Fruit fly (Drosophila melanogaster) whole organism, embryonic: ENCODE data around the gene Ent3.

Source experiments
- Antp ChIP-seq: fragments of 200-800 bp; sonication (Bioruptor generic); optimal IDR thresholded peaks from 3 replicates; lab custom pipeline; 2016; ENCODE audit warnings: missing biosample characterization, missing genetic modification characterization
- Bgb ChIP-seq: fragments of 200-800 bp; sonication (Bioruptor generic); IDR thresholded peaks from 2 replicates; pipeline ENCODE4 v1.3.6; 2022; ENCODE audit warnings: missing biosample characterization, missing genetic modification characterization; ENCODE audit not compliant: partially characterized antibody
- Bteb2 ChIP-seq: fragments of 200-800 bp; sonication (Bioruptor generic); optimal IDR thresholded peaks from 2 replicates; lab custom pipeline; 2016; ENCODE audit warnings: missing biosample characterization, missing genetic modification characterization
- CG10267 ChIP-seq: fragments of 200-800 bp; sonication (Bioruptor generic); optimal IDR thresholded peaks from 2 replicates; lab custom pipeline; 2018; ENCODE audit warnings: missing biosample characterization, mild to moderate bottlenecking, missing genetic modification characterization, moderate library complexity
- CG1233 ChIP-seq: fragments of 200-800 bp; sonication (Bioruptor generic); optimal IDR thresholded peaks from 4 replicates; lab custom pipeline; 2018; ENCODE audit warnings: missing biosample characterization, mild to moderate bottlenecking, missing genetic modification characterization
- CG12659 ChIP-seq: fragments of 200-800 bp; sonication (Bioruptor generic); optimal IDR thresholded peaks from 3 replicates; lab custom pipeline; 2017; ENCODE audit warnings: mild to moderate bottlenecking, missing biosample characterization, missing genetic modification reagents, missing genetic modification characterization
- CG13424 ChIP-seq: fragments of 200-800 bp; sonication (Bioruptor generic); optimal IDR thresholded peaks from 2 replicates; lab custom pipeline; 2019; ENCODE audit warnings: missing biosample characterization, mild to moderate bottlenecking, missing genetic modification characterization, moderate library complexity
- CG14050 ChIP-seq: fragments of 200-800 bp; sonication (Bioruptor generic); IDR thresholded peaks from 3 replicates; pipeline ENCODE4 v1.3.6; 2022; ENCODE audit warnings: missing biosample characterization, missing genetic modification characterization
- CG14667 ChIP-seq: fragments of 200-800 bp; sonication (Bioruptor generic); IDR thresholded peaks from 2 replicates; pipeline ENCODE4 v1.3.6; 2022; ENCODE audit warnings: missing biosample characterization, missing genetic modification characterization
- CG15011 ChIP-seq: fragments of 200-800 bp; sonication (Bioruptor generic); optimal IDR thresholded peaks from 3 replicates; lab custom pipeline; 2018; ENCODE audit warnings: missing biosample characterization, mild to moderate bottlenecking, missing genetic modification characterization
- CG16815 ChIP-seq: fragments of 200-800 bp; sonication (Bioruptor generic); optimal IDR thresholded peaks from 3 replicates; lab custom pipeline; 2017; ENCODE audit warnings: missing biosample characterization, mild to moderate bottlenecking, missing genetic modification characterization
- CG17361 ChIP-seq: fragments of 200-800 bp; sonication (Bioruptor generic); IDR thresholded peaks from 3 replicates; pipeline ENCODE4 v1.3.6; 2022; ENCODE audit warnings: missing biosample characterization, missing genetic modification characterization
- CG31441 ChIP-seq: fragments of 200-800 bp; sonication (Bioruptor generic); IDR thresholded peaks from 2 replicates; pipeline ENCODE4 v1.3.6; 2022; ENCODE audit warnings: missing biosample characterization, missing genetic modification characterization
- CG4617 ChIP-seq: fragments of 200-800 bp; sonication (Bioruptor generic); optimal IDR thresholded peaks from 3 replicates; lab custom pipeline; 2016; ENCODE audit warnings: missing biosample characterization, missing genetic modification characterization, borderline replicate concordance
- CG6654 ChIP-seq: fragments of 200-800 bp; sonication (Bioruptor generic); optimal IDR thresholded peaks from 2 replicates; lab custom pipeline; 2017; ENCODE audit warnings: missing biosample characterization, mild to moderate bottlenecking, missing genetic modification characterization
- CG8388 ChIP-seq: fragments of 200-800 bp; sonication (Bioruptor generic); optimal IDR thresholded peaks from 2 replicates; lab custom pipeline; 2019; ENCODE audit warnings: missing biosample characterization, mild to moderate bottlenecking, missing genetic modification characterization, moderate library complexity
- CG8944 ChIP-seq: fragments of 200-800 bp; sonication (Bioruptor generic); optimal IDR thresholded peaks from 3 replicates; lab custom pipeline; 2016; ENCODE audit warnings: missing biosample characterization, missing genetic modification characterization
- CG9817 ChIP-seq: fragments of 200-800 bp; sonication (Bioruptor generic); optimal IDR thresholded peaks from 2 replicates; lab custom pipeline; 2018; ENCODE audit warnings: missing biosample characterization, mild to moderate bottlenecking, missing genetic modification characterization, moderate library complexity
- D19A ChIP-seq: fragments of 200-800 bp; optimal IDR thresholded peaks from 3 replicates; lab custom pipeline; 2019; ENCODE audit warnings: missing biosample characterization, mild to moderate bottlenecking, missing genetic modification characterization, moderate library complexity
- Dip3 ChIP-seq: fragments of 200-800 bp; sonication (Bioruptor generic); optimal IDR thresholded peaks from 3 replicates; lab custom pipeline; 2016; ENCODE audit warnings: missing biosample characterization, missing genetic modification characterization
- Drgx ChIP-seq: fragments of 200-800 bp; sonication (Bioruptor generic); IDR thresholded peaks from 2 replicates; pipeline ENCODE4 v1.3.6; 2022; ENCODE audit warnings: missing biosample characterization, missing genetic modification characterization
- HLH54F ChIP-seq: fragments of 200-800 bp; sonication (Bioruptor generic); optimal IDR thresholded peaks from 3 replicates; lab custom pipeline; 2016; ENCODE audit warnings: missing biosample characterization, missing genetic modification characterization
- HmgZ ChIP-seq: fragments of 200-800 bp; sonication (Bioruptor generic); optimal IDR thresholded peaks from 2 replicates; lab custom pipeline; 2018; ENCODE audit warnings: missing biosample characterization, mild to moderate bottlenecking, missing genetic modification characterization
- Hr39 ChIP-seq: fragments of >200 bp; optimal IDR thresholded peaks from 2 replicates; lab custom pipeline; 2017
- Hr51 ChIP-seq, 2 experiments: fragments of 200-800 bp; sonication (Bioruptor generic); optimal IDR thresholded peaks; 2 replicates in 1 of 2; 3 replicates in 1 of 2; lab custom pipeline; 2016 to 2018; ENCODE audit warnings: missing biosample characterization in 2 of 2, missing genetic modification characterization in 2 of 2, mild to moderate bottlenecking in 1 of 2, moderate library complexity in 1 of 2
- Hsf ChIP-seq: fragments of 200-800 bp; sonication (Bioruptor generic); optimal IDR thresholded peaks from 3 replicates; lab custom pipeline; 2016; ENCODE audit warnings: missing biosample characterization, missing genetic modification characterization
- Oli ChIP-seq: fragments of 200-800 bp; sonication (Bioruptor generic); optimal IDR thresholded peaks from 2 replicates; lab custom pipeline; 2018; ENCODE audit warnings: missing biosample characterization, mild to moderate bottlenecking, missing genetic modification characterization, moderate library complexity
- Pdp1 ChIP-seq, 2 experiments: fragments of 200-800 bp; sonication (Bioruptor generic); optimal IDR thresholded peaks; 3 replicates each; lab custom pipeline; 2016; ENCODE audit warnings: missing biosample characterization in 2 of 2, missing genetic modification characterization in 2 of 2, mild to moderate bottlenecking in 1 of 2, moderate library complexity in 1 of 2
- Rfx ChIP-seq: fragments of 200-800 bp; sonication (Bioruptor generic); IDR thresholded peaks from 2 replicates; pipeline ENCODE4 v1.3.6; 2022; ENCODE audit warnings: missing biosample characterization, missing genetic modification characterization
- Scr ChIP-seq: fragments of 200-800 bp; sonication (Bioruptor generic); IDR thresholded peaks from 2 replicates; pipeline ENCODE4 v1.3.6; 2022; ENCODE audit warnings: missing biosample characterization, missing genetic modification characterization; ENCODE audit not compliant: partially characterized antibody
- Six4 ChIP-seq: fragments of 200-800 bp; sonication (Bioruptor generic); optimal IDR thresholded peaks from 2 replicates; lab custom pipeline; 2016; ENCODE audit warnings: missing biosample characterization, missing genetic modification characterization
- Stat92E ChIP-seq, 3 experiments: fragments of >200 bp in 2 of 3; fragments of 200-800 bp in 1 of 3; sonication (Bioruptor generic) in 1 of 3; optimal IDR thresholded peaks; 2 replicates each; lab custom pipeline; 2017 to 2019; ENCODE audit warnings: missing biosample characterization in 3 of 3, missing genetic modification characterization in 3 of 3, mild to moderate bottlenecking in 1 of 3, moderate library complexity in 1 of 3
- Xbp1 ChIP-seq: fragments of 200-800 bp; sonication (Bioruptor generic); optimal IDR thresholded peaks from 3 replicates; lab custom pipeline; 2016; ENCODE audit warnings: missing biosample characterization, mild to moderate bottlenecking, missing genetic modification characterization
- Xrp1 ChIP-seq: fragments of 200-800 bp; sonication (Bioruptor generic); IDR thresholded peaks from 2 replicates; pipeline ENCODE4 v1.3.6; 2022; ENCODE audit warnings: missing biosample characterization, missing genetic modification characterization
- az2 ChIP-seq: fragments of 200-800 bp; sonication (Bioruptor generic); optimal IDR thresholded peaks from 3 replicates; lab custom pipeline; 2016; ENCODE audit warnings: missing biosample characterization, missing genetic modification characterization
- bab2 ChIP-seq: fragments of 200-800 bp; sonication (Bioruptor generic); optimal IDR thresholded peaks from 2 replicates; lab custom pipeline; 2016; ENCODE audit warnings: missing biosample characterization, missing genetic modification characterization
- emc ChIP-seq: fragments of 200-800 bp; sonication (Bioruptor generic); optimal IDR thresholded peaks from 2 replicates; lab custom pipeline; 2016; ENCODE audit warnings: missing biosample characterization, missing genetic modification characterization
- en ChIP-seq: fragments of 200-800 bp; sonication (Bioruptor generic); optimal IDR thresholded peaks from 2 replicates; lab custom pipeline; 2016; ENCODE audit warnings: missing biosample characterization, missing genetic modification characterization
- grau ChIP-seq: fragments of 200-800 bp; optimal IDR thresholded peaks from 3 replicates; lab custom pipeline; 2019; ENCODE audit warnings: missing biosample characterization, mild to moderate bottlenecking, missing genetic modification characterization, moderate library complexity
- gsb ChIP-seq: fragments of 200-800 bp; sonication (Bioruptor generic); IDR thresholded peaks from 2 replicates; pipeline ENCODE4 v1.3.6; 2022; ENCODE audit warnings: missing biosample characterization, missing genetic modification characterization
- hkb ChIP-seq, 2 experiments: fragments of 200-800 bp in 1 of 2; fragments of >200 bp in 1 of 2; sonication (Bioruptor generic) in 1 of 2; IDR thresholded peaks in 1 of 2; optimal IDR thresholded peaks in 1 of 2; 2 replicates each; pipeline versions ENCODE4 v1.3.6 to Lab custom; 2017 to 2022; ENCODE audit warnings: missing biosample characterization in 1 of 2, missing genetic modification characterization in 1 of 2
- jumu ChIP-seq: fragments of 200-800 bp; sonication (Bioruptor generic); optimal IDR thresholded peaks from 3 replicates; lab custom pipeline; 2016; ENCODE audit warnings: missing biosample characterization, missing genetic modification characterization
- lmd ChIP-seq: fragments of 200-800 bp; sonication (Bioruptor generic); IDR thresholded peaks from 2 replicates; pipeline ENCODE4 v1.3.6; 2022; ENCODE audit warnings: missing biosample characterization, missing genetic modification characterization
- org-1 ChIP-seq: fragments of 200-800 bp; sonication (Bioruptor generic); optimal IDR thresholded peaks from 2 replicates; lab custom pipeline; 2017; ENCODE audit warnings: missing biosample characterization, missing genetic modification characterization
- ranshi ChIP-seq: fragments of 200-800 bp; sonication (Bioruptor generic); IDR thresholded peaks from 2 replicates; pipeline ENCODE4 v1.3.6; 2022; ENCODE audit warnings: missing biosample characterization, missing genetic modification characterization
- sima ChIP-seq: fragments of 200-800 bp; sonication (Bioruptor generic); optimal IDR thresholded peaks from 2 replicates; lab custom pipeline; 2016; ENCODE audit warnings: missing biosample characterization, missing genetic modification characterization
- sisA ChIP-seq: fragments of 200-800 bp; sonication (Bioruptor generic); IDR thresholded peaks from 2 replicates; pipeline ENCODE4 v1.3.6; 2022; ENCODE audit warnings: missing biosample characterization, missing genetic modification characterization
- slp2 ChIP-seq: fragments of 200-800 bp; sonication (Bioruptor generic); optimal IDR thresholded peaks from 2 replicates; lab custom pipeline; 2016; ENCODE audit warnings: missing biosample characterization, missing genetic modification characterization
- tup ChIP-seq: fragments of 200-800 bp; sonication (Bioruptor generic); optimal IDR thresholded peaks from 2 replicates; lab custom pipeline; 2016; ENCODE audit warnings: missing biosample characterization, mild to moderate bottlenecking, missing genetic modification characterization, moderate library complexity

Ent3 gene

dm6 chr3L:12831290-12831952 lies 22.0 kb upstream of the Ent3 start (continued):
- TF ChIP-seq Oli (peak; percentile 62), CG14050 (0 out of 3 replicates have a peak, but pooled peaks have one; percentile 34), CG8944 (peak; percentile 31), Rfx (peak; percentile 66), CG10267 (tag; lab: Kevin White, UChicago) (peak; percentile 23), tup (GFP tag; lab: Kevin White, UChicago) (no peak), Drgx (peak; percentile 70), jumu (no peak), hkb (optimal IDR thresholded peaks at IDR 0.05; lab: Kevin White, UChicago) (no peak), hkb (GFP tag; IDR thresholded peaks at IDR 0.05; lab: Robert Waterston, UW) (peak; percentile 57), bab2 (GFP tag; lab: Kevin White, UChicago) (peak; percentile 53), slp2 (peak; percentile 38), Scr (GFP tag; lab: Robert Waterston, UW) (no peak), gsb (GFP tag; lab: Robert Waterston, UW) (no peak; the same call in 1 of the 2 replicates), CG9817 (peak; percentile 46), az2 (GFP tag; lab: Kevin White, UChicago) (peak; percentile 29), CG1233 (peak; percentile 45), Hsf (GFP tag; lab: Kevin White, UChicago) (peak; percentile 46), lmd (peak; percentile 71), Hr39 (no peak), emc (no peak), Xrp1 (GFP tag; lab: Robert Waterston, UW) (peak; percentile 70; the same call in 1 of the 2 replicates), CG8388 (GFP tag; lab: Kevin White, UChicago) (peak; percentile 32), HmgZ (peak; percentile 15), CG17361 (peak; percentile 69), CG31441 (GFP tag; lab: Robert Waterston, UW) (peak; percentile 53), CG12659 (GFP tag; lab: Kevin White, UChicago) (peak; percentile 51), CG14667 (GFP tag; lab: Robert Waterston, UW) (no peak), grau (tag; lab: Kevin White, UChicago) (peak; percentile 75), D19A (tag; lab: Kevin White, UChicago) (peak; percentile 71), CG4617 (GFP tag; lab: Kevin White, UChicago) (no peak), Pdp1 (GFP tag; optimal IDR thresholded peaks at IDR 0.05; lab: Kevin White, UChicago) (peak in 1 of 2 experiments; percentile 27), CG16815 (peak; percentile 35), Xbp1 (peak; percentile 67), CG6654 (GFP tag; lab: Kevin White, UChicago) (peak; percentile 34), HLH54F (GFP tag; lab: Kevin White, UChicago) (peak; percentile 61), CG13424 (tag; lab: Kevin White, UChicago) (peak; percentile 45), Dip3 (GFP tag; lab: Kevin White, UChicago) (peak; percentile 56), ranshi (GFP tag; lab: Robert Waterston, UW) (peak; percentile 56; the same call in 1 of the 2 replicates), CG15011 (GFP tag; lab: Kevin White, UChicago) (peak; percentile 30), en (GFP tag; lab: Kevin White, UChicago) (peak; percentile 50), Hr51 (GFP tag; optimal IDR thresholded peaks at IDR 0.05; lab: Kevin White, UChicago) (peak in 1 of 2 experiments; percentile 79), Bteb2 (GFP tag; lab: Kevin White, UChicago) (peak; percentile 60), Six4 (GFP tag; lab: Kevin White, UChicago) (peak; percentile 19), sisA (GFP tag; lab: Robert Waterston, UW) (peak; percentile 52; the same call in 1 of the 2 replicates), sima (GFP tag; lab: Kevin White, UChicago) (no peak), Bgb (GFP tag; lab: Robert Waterston, UW) (no peak), Stat92E (GFP tag; optimal IDR thresholded peaks at IDR 0.05; lab: Kevin White, UChicago) (no peak), org-1 (GFP tag; lab: Kevin White, UChicago) (peak; percentile 36), Antp (peak; percentile 37)
